Fruit fly (Drosophila melanogaster) Kc167 (cell line): ENCODE data around the gene CG13068.

Experiments used
- Myc ChIP-seq: fragments of >200 bp; optimal IDR thresholded peaks from 2 replicates; lab custom pipeline; 2017; ENCODE audit warnings: missing external identifiers
- Sin3A ChIP-seq: fragments of >200 bp; optimal IDR thresholded peaks from 2 replicates; lab custom pipeline; 2018; ENCODE audit warnings: missing external identifiers
- h ChIP-seq: fragments of >200 bp; optimal IDR thresholded peaks from 3 replicates; lab custom pipeline; 2018; ENCODE audit warnings: missing external identifiers
- insv ChIP-seq: fragments of >200 bp; optimal IDR thresholded peaks from 3 replicates; lab custom pipeline; 2018; ENCODE audit warnings: missing external identifiers
- psq ChIP-seq: fragments of >200 bp; optimal IDR thresholded peaks from 2 replicates; lab custom pipeline; 2017; ENCODE audit warnings: missing external identifiers
- ttk ChIP-seq: sonication (Bioruptor generic); optimal IDR thresholded peaks from 2 replicates; lab custom pipeline; 2017; ENCODE audit warnings: missing external identifiers

Gene CG13068

DNA sequence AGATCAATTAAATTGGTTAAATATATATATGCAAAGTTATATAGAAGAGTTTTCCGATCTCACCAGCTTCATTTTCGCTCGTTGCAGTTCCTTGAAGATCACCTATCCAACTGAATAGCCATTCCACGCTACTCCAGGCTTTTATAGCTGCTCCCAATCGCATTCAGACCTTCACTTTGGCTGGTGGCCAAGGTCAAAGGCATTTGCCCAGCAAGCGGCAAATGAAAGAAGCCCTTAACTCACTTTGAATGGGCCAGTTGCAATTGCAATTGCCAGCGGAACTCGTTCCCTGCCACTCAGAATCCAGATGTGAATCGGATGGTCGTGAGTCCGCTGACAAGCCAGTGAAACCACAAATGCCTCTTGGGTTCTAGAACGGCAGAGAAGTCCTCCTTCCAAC, 7.7 kb upstream of the CG13068 start, which contains the start of gene CG34247:
Gene CG34247 (minus strand): TSS at position 101 of the 400 bp plus-strand sequence.
- TF ChIP-seq Myc (lab: Kevin White, UChicago) = no peak
- no peak for TF ChIP-seq h (lab: Kevin White, UChicago)
- TF ChIP-seq ttk = no peak
- TF ChIP-seq insv (lab: Kevin White, UChicago) = no peak
- no peak for TF ChIP-seq Sin3A (lab: Kevin White, UChicago)
- TF ChIP-seq psq = no peak

DNA sequence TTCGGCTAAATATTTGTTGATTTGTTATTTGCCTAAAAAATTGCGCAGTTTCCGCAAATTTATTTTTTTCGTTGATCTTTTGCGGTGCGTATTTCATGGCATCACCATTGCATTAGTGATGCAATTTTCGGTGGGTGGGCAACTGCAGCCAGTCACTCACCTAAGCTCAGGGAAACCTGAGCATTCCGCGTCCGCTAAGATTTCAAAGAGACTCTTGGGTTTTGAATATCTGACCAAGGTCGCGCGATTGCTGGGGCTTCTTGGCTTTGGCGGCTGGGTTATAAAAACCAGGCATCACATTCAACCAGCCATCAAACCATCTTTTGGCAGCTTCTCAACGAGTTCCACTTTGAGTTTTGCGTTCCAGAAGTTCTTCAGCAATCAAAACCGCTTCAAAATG, 6.8 kb upstream of the CG13068 start, which contains the start of gene CG13071:
Gene CG13071 (plus strand): TSS at position 301 of the 400 bp plus-strand sequence.
- TF ChIP-seq psq (no peak), h (lab: Kevin White, UChicago) (no peak), Sin3A (lab: Kevin White, UChicago) (no peak), insv (lab: Kevin White, UChicago) (no peak), ttk (no peak), Myc (lab: Kevin White, UChicago) (no peak)

DNA sequence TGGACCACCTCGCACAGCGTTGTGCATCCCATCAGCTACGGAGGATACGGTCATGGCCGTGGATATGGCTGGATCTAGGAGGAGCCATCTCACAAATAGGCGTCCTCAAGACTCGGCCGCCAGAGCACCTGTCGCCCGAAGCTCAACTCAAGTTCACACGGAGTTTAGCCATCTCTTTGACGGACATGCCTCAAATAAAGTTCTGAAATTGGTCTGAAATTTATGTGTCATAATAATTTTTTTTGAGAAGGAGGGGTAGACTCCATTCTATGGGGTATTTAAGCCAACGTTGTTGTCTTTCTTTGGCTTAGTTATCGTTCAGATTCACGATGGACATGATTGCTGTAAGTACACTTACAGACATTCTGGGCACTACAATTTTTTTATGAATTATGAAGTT, 6.1 kb upstream of the CG13068 start, which contains the start of gene CG13070:
Gene CG13070 (plus strand): TSS at position 301 of the 400 bp plus-strand sequence.
- TF ChIP-seq Myc (lab: Kevin White, UChicago) (no peak), Sin3A (lab: Kevin White, UChicago) (no peak), ttk (no peak), insv (lab: Kevin White, UChicago) (no peak), psq (no peak), h (lab: Kevin White, UChicago) (no peak)

DNA sequence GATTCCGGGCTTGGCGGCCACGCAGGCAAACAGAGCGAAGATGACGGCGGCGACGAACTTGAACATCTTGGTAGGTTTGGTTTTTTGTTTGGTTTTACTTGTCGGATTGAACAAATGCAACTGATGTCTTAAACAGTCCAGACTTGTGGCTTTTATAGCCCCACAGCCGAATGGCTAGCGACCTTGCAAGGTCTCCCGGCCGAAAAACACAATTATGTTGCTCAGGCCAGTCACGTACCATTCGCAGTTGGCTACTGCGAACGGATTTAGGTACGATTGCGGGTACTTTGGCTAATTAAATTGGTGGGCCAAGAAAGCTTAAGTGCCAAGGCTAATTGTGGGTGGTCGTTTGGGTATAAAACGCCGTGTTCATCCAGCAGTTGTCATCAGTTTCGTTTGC, 4.2 kb upstream of the CG13068 start, which contains the start of the genes CG13051 and CG13069:
Gene CG13051 (minus strand): TSS at position 101 of the 400 bp plus-strand sequence.
Gene CG13069 (plus strand): TSS at position 386 of the 400 bp plus-strand sequence.
- no peak for TF ChIP-seq Sin3A (lab: Kevin White, UChicago)
- TF ChIP-seq psq = no peak
- no peak for TF ChIP-seq ttk
- no peak for TF ChIP-seq h (lab: Kevin White, UChicago)
- TF ChIP-seq Myc (lab: Kevin White, UChicago) = no peak
- no peak for TF ChIP-seq insv (lab: Kevin White, UChicago)

dm6 chr3L:16268106-16268733, 972 bp upstream of the CG13068 start, which contains the start of gene CG4950:
CG4950 (minus strand) TSS chr3L:16268156.
- TF ChIP-seq ttk (no peak), insv (lab: Kevin White, UChicago) (no peak), Sin3A (lab: Kevin White, UChicago) (no peak), psq (no peak), h (lab: Kevin White, UChicago) (no peak), Myc (lab: Kevin White, UChicago) (no peak)

DNA sequence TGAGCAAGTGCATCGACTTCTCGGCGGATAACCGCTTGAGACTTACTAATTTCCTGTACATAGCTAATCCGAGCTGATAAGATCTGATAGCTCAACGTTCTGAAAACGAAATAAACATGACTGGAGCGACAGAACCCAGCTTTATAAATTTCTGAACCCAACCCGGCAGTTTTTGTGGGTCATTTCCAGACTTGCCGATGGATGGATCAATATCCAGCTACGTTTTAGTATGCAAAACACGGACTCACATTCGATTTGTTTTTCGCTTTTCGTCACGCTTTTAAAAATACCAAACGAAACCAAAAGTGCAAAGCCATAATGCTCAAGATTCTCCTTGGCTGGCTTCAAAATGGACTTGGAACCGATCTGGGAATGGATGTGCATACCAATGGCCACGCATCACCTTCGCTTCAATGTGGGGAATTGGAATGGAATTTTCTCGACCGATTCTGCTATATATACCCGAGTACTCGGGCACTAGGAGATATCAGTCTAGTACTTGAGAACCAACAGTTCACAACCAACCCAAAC, 1.7 kb downstream of the CG13068 start, which contains the start of the genes CG34248 and CG13067:
Gene CG34248 (minus strand): TSS at position 101 of the 531 bp plus-strand sequence.
Gene CG13067 (plus strand): TSS at position 481 of the 531 bp plus-strand sequence.
- TF ChIP-seq h (lab: Kevin White, UChicago) = no peak
- TF ChIP-seq Myc (lab: Kevin White, UChicago) = no peak
- TF ChIP-seq psq = no peak
- TF ChIP-seq ttk = no peak
- no peak for TF ChIP-seq insv (lab: Kevin White, UChicago)
- TF ChIP-seq Sin3A (lab: Kevin White, UChicago) = no peak

DNA sequence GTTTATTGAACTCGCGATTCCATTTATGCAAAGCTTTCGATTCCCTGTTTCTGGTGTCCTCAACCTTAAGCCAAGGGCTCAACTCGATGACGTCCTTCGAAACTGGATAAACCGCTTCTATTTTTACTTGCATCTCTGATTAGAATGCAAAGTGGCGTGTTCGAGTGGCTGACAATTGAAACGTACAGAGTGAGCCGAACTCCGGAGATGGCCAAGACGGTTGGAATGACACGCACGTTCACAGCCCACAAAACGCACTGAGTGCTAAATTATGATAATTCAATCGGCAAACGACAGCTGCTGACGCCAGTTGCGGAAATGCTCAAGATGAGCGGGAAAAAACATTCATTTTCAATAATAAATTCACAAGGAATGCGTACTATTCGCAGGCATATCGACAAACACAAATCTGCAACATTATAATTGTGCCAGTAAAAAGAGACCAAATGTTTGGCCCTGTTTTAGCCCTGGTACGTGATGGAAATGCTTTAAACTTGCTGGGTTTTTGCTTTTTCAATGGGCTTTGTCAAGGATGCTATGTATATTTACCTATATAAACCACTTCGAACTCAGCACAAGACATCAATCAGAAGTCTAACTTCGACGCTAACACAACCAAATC, 3.3 kb downstream of the CG13068 start, which contains the start of gene CG13066:
Gene CG13066 (plus strand): TSS at position 572 of the 622 bp plus-strand sequence.
- TF ChIP-seq insv (lab: Kevin White, UChicago) (no peak), h (lab: Kevin White, UChicago) (no peak), Myc (lab: Kevin White, UChicago) (no peak), Sin3A (lab: Kevin White, UChicago) (no peak), ttk (no peak), psq (no peak)

DNA sequence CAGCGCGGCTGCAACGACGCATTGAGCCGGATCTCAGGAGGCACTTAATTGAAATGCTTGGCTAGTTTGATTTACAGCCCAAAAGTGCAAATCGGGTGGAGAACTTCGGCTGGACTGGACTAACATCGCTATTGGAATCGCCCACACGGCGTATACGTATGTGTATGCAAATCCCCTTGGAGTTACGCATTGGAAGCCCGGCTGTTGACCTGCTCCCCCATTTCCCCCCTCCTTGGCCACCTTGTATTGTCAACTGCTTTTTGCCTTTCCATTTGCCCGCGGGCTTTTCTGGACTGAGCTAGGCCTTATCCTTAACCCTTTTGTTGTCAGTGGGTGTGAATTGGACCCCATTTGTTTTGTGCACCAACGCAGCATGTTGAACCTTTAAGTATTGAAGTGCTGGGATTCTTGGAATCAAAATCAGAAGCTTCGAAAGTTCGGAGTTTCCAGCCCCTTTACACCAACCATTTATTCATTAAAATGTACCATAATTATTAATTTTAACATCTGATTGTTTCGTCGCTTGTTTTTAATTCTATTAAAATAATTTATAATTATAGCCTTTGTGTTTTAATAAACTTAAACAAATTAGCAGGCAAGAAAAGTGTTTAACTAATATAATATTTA, 6.3 kb downstream of the CG13068 start:
- TF ChIP-seq insv (lab: Kevin White, UChicago) = no peak
- TF ChIP-seq Sin3A (lab: Kevin White, UChicago) = no peak
- TF ChIP-seq Myc (lab: Kevin White, UChicago) = no peak
- no peak for TF ChIP-seq ttk
- TF ChIP-seq psq = no peak
- TF ChIP-seq h (lab: Kevin White, UChicago) = no peak

DNA sequence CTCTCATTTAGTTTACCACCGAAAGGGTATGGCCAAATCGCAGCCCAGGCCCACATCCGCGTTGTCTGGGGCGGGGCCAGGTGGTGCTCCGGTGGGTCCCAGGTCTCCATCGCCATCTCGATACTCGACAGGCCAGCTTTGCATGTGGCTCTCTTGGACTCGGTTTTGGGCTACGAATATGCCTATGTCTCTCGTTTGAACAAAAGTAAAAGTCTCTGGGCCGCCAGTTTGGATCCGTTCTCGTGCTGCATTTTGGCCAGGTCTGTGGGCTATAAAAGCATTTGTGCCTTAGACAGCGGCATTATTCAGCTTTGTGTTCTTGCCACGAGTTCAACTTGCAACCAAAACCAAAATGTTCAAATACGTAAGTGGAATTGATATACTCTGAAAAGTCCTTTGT, 7.9 kb downstream of the CG13068 start, which contains the start of gene CG13065:
Gene CG13065 (plus strand): TSS at position 301 of the 400 bp plus-strand sequence.
- TF ChIP-seq insv (lab: Kevin White, UChicago) = no peak
- TF ChIP-seq ttk = no peak
- no peak for TF ChIP-seq Sin3A (lab: Kevin White, UChicago)
- TF ChIP-seq psq = no peak
- TF ChIP-seq h (lab: Kevin White, UChicago) = no peak
- TF ChIP-seq Myc (lab: Kevin White, UChicago) = no peak

DNA sequence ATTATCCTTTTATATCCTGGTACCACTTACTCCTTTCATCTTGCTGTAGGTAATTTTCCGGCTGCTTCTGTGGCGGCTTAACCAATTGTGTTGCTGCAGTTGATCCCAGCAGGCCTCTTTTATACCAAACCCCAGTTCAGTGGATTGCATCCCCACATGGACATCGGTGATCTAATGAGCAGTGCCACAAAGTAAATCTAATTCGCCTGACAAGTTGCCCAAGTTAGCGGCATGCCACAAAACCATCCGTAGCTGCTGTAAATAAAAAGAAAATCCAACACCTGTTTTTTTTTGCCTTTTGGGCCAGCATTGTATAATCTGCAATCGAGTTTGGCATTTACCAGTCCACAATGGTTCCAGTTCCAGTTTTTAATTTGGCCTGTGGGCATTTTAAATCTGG, 10.0 kb downstream of the CG13068 start, which contains the start of gene CG13050:
Gene CG13050 (minus strand): TSS at position 101 of the 400 bp plus-strand sequence.
- TF ChIP-seq ttk (no peak), insv (lab: Kevin White, UChicago) (no peak), psq (no peak), h (lab: Kevin White, UChicago) (no peak), Myc (lab: Kevin White, UChicago) (no peak), Sin3A (lab: Kevin White, UChicago) (no peak)

dm6 chr3L:16279987-16280454, 10.8 kb downstream of the CG13068 start, which contains the start of gene CG13064:
CG13064 (plus strand) TSS chr3L:16280404.
- TF ChIP-seq Myc (lab: Kevin White, UChicago) = no peak
- no peak for TF ChIP-seq Sin3A (lab: Kevin White, UChicago)
- no peak for TF ChIP-seq psq
- no peak for TF ChIP-seq ttk
- no peak for TF ChIP-seq h (lab: Kevin White, UChicago)
- TF ChIP-seq insv (lab: Kevin White, UChicago) = no peak
